Fruit fly (Drosophila melanogaster) whole organism, embryonic: Measurements from ENCODE around the gene Mical.

Source experiments
- ATbp ChIP-seq: fragments of 200-800 bp; sonication (Bioruptor generic); optimal IDR thresholded peaks from 2 replicates; lab custom pipeline; 2017; ENCODE audit warnings: missing biosample characterization, mild to moderate bottlenecking, missing genetic modification characterization, missing genetic modification reagents
- Adf1 ChIP-seq: fragments of 200-800 bp; sonication (Bioruptor generic); IDR thresholded peaks from 2 replicates; pipeline ENCODE4 v1.3.6; 2022; ENCODE audit warnings: missing biosample characterization, missing genetic modification characterization
- Asciz ChIP-seq: fragments of 200-800 bp; sonication (Bioruptor generic); optimal IDR thresholded peaks from 2 replicates; lab custom pipeline; 2017; ENCODE audit warnings: missing biosample characterization, mild to moderate bottlenecking, missing genetic modification characterization, missing genetic modification reagents
- B-H2 ChIP-seq: fragments of 200-800 bp; sonication (Bioruptor generic); optimal IDR thresholded peaks from 2 replicates; lab custom pipeline; 2018; ENCODE audit warnings: missing biosample characterization, mild to moderate bottlenecking, missing genetic modification characterization
- C15 ChIP-seq: fragments of 200-800 bp; sonication (Bioruptor generic); IDR thresholded peaks from 3 replicates; pipeline ENCODE4 v1.3.6; 2022; ENCODE audit warnings: missing biosample characterization, missing genetic modification characterization
- CG10147 ChIP-seq: fragments of 200-800 bp; sonication (Bioruptor generic); optimal IDR thresholded peaks from 2 replicates; lab custom pipeline; 2019; ENCODE audit warnings: missing biosample characterization, mild to moderate bottlenecking, missing genetic modification characterization, moderate library complexity
- CG10209 ChIP-seq: fragments of 200-800 bp; sonication (Bioruptor generic); optimal IDR thresholded peaks from 3 replicates; lab custom pipeline; 2017; ENCODE audit warnings: missing biosample characterization, mild to moderate bottlenecking, missing genetic modification characterization, missing genetic modification reagents
- CG10274 ChIP-seq: fragments of 200-800 bp; sonication (Bioruptor generic); optimal IDR thresholded peaks from 3 replicates; lab custom pipeline; 2017; ENCODE audit warnings: missing biosample characterization, mild to moderate bottlenecking, missing genetic modification characterization
- CG12104 ChIP-seq: fragments of 200-800 bp; sonication (Bioruptor generic); optimal IDR thresholded peaks from 3 replicates; lab custom pipeline; 2016; ENCODE audit warnings: missing biosample characterization, missing genetic modification characterization
- CG14441 ChIP-seq: fragments of 200-800 bp; sonication (Bioruptor generic); IDR thresholded peaks from 2 replicates; pipeline ENCODE4 v1.3.6; 2022; ENCODE audit warnings: missing biosample characterization, missing genetic modification characterization
- CG17912 ChIP-seq: fragments of 200-800 bp; sonication (Bioruptor generic); optimal IDR thresholded peaks from 2 replicates; lab custom pipeline; 2018; ENCODE audit warnings: missing biosample characterization, mild to moderate bottlenecking, missing genetic modification characterization
- CG30403 ChIP-seq: fragments of 200-800 bp; sonication (Bioruptor generic); optimal IDR thresholded peaks from 3 replicates; lab custom pipeline; 2016; ENCODE audit warnings: missing biosample characterization, missing genetic modification characterization
- CG31365 ChIP-seq: fragments of 200-800 bp; sonication (Bioruptor generic); optimal IDR thresholded peaks from 2 replicates; lab custom pipeline; 2018; ENCODE audit warnings: missing biosample characterization, mild to moderate bottlenecking, missing genetic modification characterization
- CG33213 ChIP-seq: fragments of 200-800 bp; sonication (Bioruptor generic); optimal IDR thresholded peaks from 3 replicates; lab custom pipeline; 2016; ENCODE audit warnings: missing biosample characterization, missing genetic modification characterization
- CG4360 ChIP-seq: fragments of 200-800 bp; sonication (Bioruptor generic); IDR thresholded peaks from 2 replicates; pipeline ENCODE4 v1.3.6; 2022; ENCODE audit warnings: missing biosample characterization, missing genetic modification characterization
- CG7786 ChIP-seq: fragments of 200-800 bp; sonication (Bioruptor generic); optimal IDR thresholded peaks from 2 replicates; lab custom pipeline; 2016; ENCODE audit warnings: missing biosample characterization, missing genetic modification characterization
- Dad ChIP-seq: fragments of 200-800 bp; sonication (Bioruptor generic); optimal IDR thresholded peaks from 3 replicates; lab custom pipeline; 2016; ENCODE audit warnings: missing biosample characterization, missing genetic modification characterization
- Dll ChIP-seq: fragments of 200-800 bp; sonication (Bioruptor generic); IDR thresholded peaks from 4 replicates; pipeline ENCODE4 v1.3.6; 2022; ENCODE audit warnings: missing biosample characterization, missing genetic modification characterization; ENCODE audit not compliant: partially characterized antibody
- Dref ChIP-seq: fragments of 200-800 bp; sonication (Bioruptor generic); IDR thresholded peaks from 2 replicates; pipeline ENCODE4 v1.3.6; 2022; ENCODE audit warnings: missing biosample characterization, missing genetic modification characterization
- Gug ChIP-seq: fragments of 200-800 bp; sonication (Bioruptor generic); IDR thresholded peaks from 4 replicates; pipeline ENCODE4 v1.3.6; 2022; ENCODE audit warnings: missing biosample characterization, missing genetic modification characterization
- HmgZ ChIP-seq: fragments of 200-800 bp; sonication (Bioruptor generic); optimal IDR thresholded peaks from 2 replicates; lab custom pipeline; 2018; ENCODE audit warnings: missing biosample characterization, mild to moderate bottlenecking, missing genetic modification characterization
- Hmr ChIP-seq: fragments of 200-800 bp; sonication (Bioruptor generic); optimal IDR thresholded peaks from 3 replicates; lab custom pipeline; 2017; ENCODE audit warnings: mild to moderate bottlenecking, missing biosample characterization, missing genetic modification reagents, missing genetic modification characterization
- Hmx ChIP-seq: fragments of 200-800 bp; sonication (Bioruptor generic); optimal IDR thresholded peaks from 2 replicates; lab custom pipeline; 2016; ENCODE audit warnings: missing biosample characterization, missing genetic modification characterization
- Lpt ChIP-seq: fragments of >200 bp; optimal IDR thresholded peaks from 2 replicates; lab custom pipeline; 2018; ENCODE audit warnings: missing biosample characterization, missing genetic modification characterization
- Med ChIP-seq: fragments of 200-800 bp; sonication (Bioruptor generic); peaks from one replicate; lab custom pipeline; 2016; ENCODE audit warnings: missing biosample characterization, missing genetic modification characterization, mild to moderate bottlenecking, inconsistent platforms, moderate library complexity
- Trl ChIP-seq, 3 experiments: fragments of >200 bp in 2 of 3; fragments of 200-800 bp in 1 of 3; sonication (Bioruptor generic) in 1 of 3; optimal IDR thresholded peaks; 2 replicates in 1 of 3; 3 replicates in 2 of 3; lab custom pipeline; 2016 to 2017; ENCODE audit warnings: missing biosample characterization in 1 of 3, missing genetic modification characterization in 1 of 3
- Usf ChIP-seq: fragments of 200-800 bp; sonication (Bioruptor generic); optimal IDR thresholded peaks from 2 replicates; lab custom pipeline; 2017; ENCODE audit warnings: missing genotype, missing biosample characterization, missing genetic modification characterization
- ase ChIP-seq: fragments of 200-800 bp; sonication (Bioruptor generic); IDR thresholded peaks from 3 replicates; pipeline ENCODE4 v1.3.6; 2022; ENCODE audit warnings: missing biosample characterization, missing genetic modification characterization
- bsh ChIP-seq, 2 experiments: fragments of 200-800 bp; sonication (Bioruptor generic); optimal IDR thresholded peaks; 2 replicates each; lab custom pipeline; 2017 to 2018; ENCODE audit warnings: mild to moderate bottlenecking in 2 of 2, missing biosample characterization in 2 of 2, missing genetic modification characterization in 2 of 2, moderate library complexity in 1 of 2
- cato ChIP-seq: fragments of 200-800 bp; sonication (Bioruptor generic); optimal IDR thresholded peaks from 2 replicates; lab custom pipeline; 2016; ENCODE audit warnings: missing biosample characterization, missing genetic modification characterization, borderline replicate concordance
- cg ChIP-seq: fragments of 200-800 bp; sonication (Bioruptor generic); optimal IDR thresholded peaks from 3 replicates; lab custom pipeline; 2019; ENCODE audit warnings: missing biosample characterization, mild to moderate bottlenecking, missing genetic modification characterization, moderate library complexity
- chif ChIP-seq, 2 experiments: fragments of 200-800 bp; sonication (Bioruptor generic); optimal IDR thresholded peaks; 3 replicates each; lab custom pipeline; 2016; ENCODE audit warnings: missing biosample characterization in 2 of 2, missing genetic modification characterization in 2 of 2
- chn ChIP-seq: fragments of 200-800 bp; sonication (Bioruptor generic); optimal IDR thresholded peaks from 2 replicates; lab custom pipeline; 2016; ENCODE audit warnings: missing biosample characterization, missing genetic modification characterization
- fd96Cb ChIP-seq: fragments of 200-800 bp; sonication (Bioruptor generic); optimal IDR thresholded peaks from 2 replicates; lab custom pipeline; 2018; ENCODE audit warnings: missing biosample characterization, mild to moderate bottlenecking, missing genetic modification characterization, moderate library complexity
- fru ChIP-seq: fragments of >200 bp; optimal IDR thresholded peaks from 2 replicates; lab custom pipeline; 2017
- ham ChIP-seq: fragments of 200-800 bp; sonication (Bioruptor generic); IDR thresholded peaks from 2 replicates; pipeline ENCODE4 v1.3.6; 2022; ENCODE audit warnings: missing biosample characterization, missing genetic modification characterization
- her ChIP-seq: fragments of 200-800 bp; sonication (Bioruptor generic); optimal IDR thresholded peaks from 2 replicates; lab custom pipeline; 2016; ENCODE audit warnings: missing biosample characterization, missing genetic modification characterization
- jigr1 ChIP-seq: fragments of 200-800 bp; sonication (Bioruptor generic); IDR thresholded peaks from 3 replicates; pipeline ENCODE4 v1.3.6; 2022; ENCODE audit warnings: missing biosample characterization, missing genetic modification characterization
- kah ChIP-seq: fragments of 200-800 bp; sonication (Bioruptor generic); optimal IDR thresholded peaks from 2 replicates; lab custom pipeline; 2018; ENCODE audit warnings: missing biosample characterization, mild to moderate bottlenecking, missing genetic modification characterization
- ken ChIP-seq: fragments of 200-800 bp; sonication (Bioruptor generic); IDR thresholded peaks from 3 replicates; pipeline ENCODE4 v1.3.6; 2022; ENCODE audit warnings: missing biosample characterization, missing genetic modification characterization
- lbe ChIP-seq: fragments of 200-800 bp; sonication (Bioruptor generic); optimal IDR thresholded peaks from 2 replicates; lab custom pipeline; 2016; ENCODE audit warnings: missing biosample characterization, mild to moderate bottlenecking, missing genetic modification characterization
- lmd ChIP-seq: fragments of 200-800 bp; sonication (Bioruptor generic); IDR thresholded peaks from 2 replicates; pipeline ENCODE4 v1.3.6; 2022; ENCODE audit warnings: missing biosample characterization, missing genetic modification characterization
- ro ChIP-seq: fragments of 200-800 bp; sonication (Bioruptor generic); IDR thresholded peaks from 2 replicates; pipeline ENCODE4 v1.3.6; 2022; ENCODE audit warnings: missing biosample characterization, missing genetic modification characterization
- run ChIP-seq: fragments of 200-800 bp; sonication (Bioruptor generic); optimal IDR thresholded peaks from 3 replicates; lab custom pipeline; 2018; ENCODE audit warnings: missing biosample characterization, mild to moderate bottlenecking, missing genetic modification characterization
- sisA ChIP-seq: fragments of 200-800 bp; sonication (Bioruptor generic); IDR thresholded peaks from 2 replicates; pipeline ENCODE4 v1.3.6; 2022; ENCODE audit warnings: missing biosample characterization, missing genetic modification characterization
- sob ChIP-seq: fragments of 200-800 bp; sonication (Bioruptor generic); IDR thresholded peaks from 2 replicates; pipeline ENCODE4 v1.3.6; 2022; ENCODE audit warnings: missing biosample characterization, missing genetic modification characterization
- sug ChIP-seq: fragments of 200-800 bp; optimal IDR thresholded peaks from 2 replicates; lab custom pipeline; 2019; ENCODE audit warnings: missing biosample characterization, mild to moderate bottlenecking, missing genetic modification characterization, moderate library complexity
- tin ChIP-seq: fragments of 200-800 bp; sonication (Bioruptor generic); optimal IDR thresholded peaks from 3 replicates; lab custom pipeline; 2016; ENCODE audit warnings: missing biosample characterization, missing genetic modification characterization
- vfl ChIP-seq: fragments of 200-800 bp; sonication (Bioruptor generic); optimal IDR thresholded peaks from 2 replicates; lab custom pipeline; 2016; ENCODE audit warnings: missing biosample characterization, missing genetic modification characterization
- z ChIP-seq: fragments of 200-800 bp; sonication (Bioruptor generic); IDR thresholded peaks from 3 replicates; pipeline ENCODE4 v1.3.6; 2022; ENCODE audit warnings: missing biosample characterization, missing genetic modification characterization

Gene Mical

DNA sequence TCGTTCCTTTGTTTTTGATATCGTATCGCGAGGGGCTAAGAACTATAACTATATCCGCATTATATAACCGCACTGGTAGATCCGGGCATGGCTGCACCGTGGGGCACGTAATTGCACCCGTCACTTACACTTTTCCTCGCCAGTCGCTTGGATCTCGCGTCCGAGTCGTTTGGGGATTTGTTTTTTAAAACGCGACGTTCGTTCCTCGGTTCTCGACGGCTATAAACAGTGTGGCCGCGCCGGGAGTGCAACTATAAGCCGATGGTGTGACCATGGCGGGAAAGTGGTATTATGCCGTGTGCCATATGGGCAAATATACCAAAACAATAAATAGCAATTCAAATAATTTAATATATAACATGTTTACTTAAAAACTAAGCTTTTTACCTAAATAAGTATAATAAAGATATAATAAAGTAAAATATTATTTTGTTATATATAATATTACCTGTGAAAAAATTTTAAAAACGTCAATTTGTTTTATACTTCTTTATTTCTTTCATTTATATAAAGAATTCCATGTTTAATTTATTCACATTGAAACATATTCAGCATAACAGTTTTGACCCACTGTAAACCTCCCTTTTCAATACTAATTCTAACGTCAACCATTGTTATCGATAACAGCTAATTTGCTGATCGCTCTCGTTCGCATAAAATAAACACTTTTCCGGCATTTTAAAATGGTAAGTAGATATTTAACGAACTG is at the start of gene Mical, which contains the start of gene CG3909 (continued):
- peak; percentile 80 for TF ChIP-seq CG12104 (GFP tag; lab: Kevin White, UChicago)
- peak; percentile 64 for TF ChIP-seq Adf1 (GFP tag; lab: Robert Waterston, UW)
- TF ChIP-seq sug (tag; lab: Kevin White, UChicago) = peak; percentile 87
- peak; percentile 46 for TF ChIP-seq Usf (GFP tag; lab: Kevin White, UChicago)
- peak in 1 of 2 experiments; percentile 83 for TF ChIP-seq bsh (GFP tag; optimal IDR thresholded peaks at IDR 0.05; lab: Kevin White, UChicago)
- peak; percentile 77; the same call in 3 of the 4 replicates for TF ChIP-seq Gug (GFP tag; lab: Robert Waterston, UW)
- TF ChIP-seq ATbp (GFP tag; lab: Kevin White, UChicago) = peak; percentile 53
- TF ChIP-seq Hmx (GFP tag; lab: Kevin White, UChicago) = no peak
- TF ChIP-seq lbe (GFP tag; lab: Kevin White, UChicago) = peak; percentile 14
- TF ChIP-seq B-H2 = peak; percentile 74
- TF ChIP-seq Dref = peak; percentile 70
- TF ChIP-seq Dll = peak; percentile 38; the same call in 1 of the 4 replicates
- peak; percentile 17 for TF ChIP-seq CG7786 (GFP tag; lab: Kevin White, UChicago)
- TF ChIP-seq sob (GFP tag; lab: Robert Waterston, UW) = peak; percentile 88
- TF ChIP-seq CG10147 = peak; percentile 65
- peak; percentile 69 for TF ChIP-seq HmgZ
- TF ChIP-seq C15 = peak; percentile 72; the same call in 2 of the 3 replicates
- peak; percentile 84 for TF ChIP-seq ken (GFP tag; lab: Robert Waterston, UW)
- no peak for TF ChIP-seq Lpt (GFP tag; lab: Kevin White, UChicago)
- TF ChIP-seq her (GFP tag; lab: Kevin White, UChicago) = no peak
- peak; percentile 40 for TF ChIP-seq Asciz
- TF ChIP-seq CG33213 (GFP tag; lab: Kevin White, UChicago) = peak; percentile 22
- no peak for TF ChIP-seq CG17912 (GFP tag; lab: Kevin White, UChicago)
- no peak for TF ChIP-seq CG4360 (GFP tag; lab: Robert Waterston, UW)
- TF ChIP-seq sisA (GFP tag; lab: Robert Waterston, UW) = peak; percentile 80
- TF ChIP-seq chn (GFP tag; lab: Kevin White, UChicago) = no peak
- peak; percentile 28 for TF ChIP-seq vfl (GFP tag; lab: Kevin White, UChicago)
- TF ChIP-seq CG30403 (GFP tag; lab: Kevin White, UChicago) = peak; percentile 85
- TF ChIP-seq fru (lab: Kevin White, UChicago) = no peak
- TF ChIP-seq tin (GFP tag; lab: Kevin White, UChicago) = peak; percentile 75
- TF ChIP-seq fd96Cb (tag; lab: Kevin White, UChicago) = peak; percentile 78
- TF ChIP-seq chif (GFP tag; optimal IDR thresholded peaks at IDR 0.05; lab: Kevin White, UChicago) = peak in 1 of 2 experiments; percentile 10
- TF ChIP-seq Trl (optimal IDR thresholded peaks at IDR 0.05; lab: Kevin White, UChicago) = no peak
- peak; percentile 58 for TF ChIP-seq Trl (GFP tag; optimal IDR thresholded peaks at IDR 0.05; lab: Kevin White, UChicago)
- no peak; the same call in 1 of the 2 replicates for TF ChIP-seq ro
- peak; percentile 86 for TF ChIP-seq CG14441 (GFP tag; lab: Robert Waterston, UW)
- TF ChIP-seq z = no peak
- TF ChIP-seq CG10209 (GFP tag; lab: Kevin White, UChicago) = peak; percentile 76
- TF ChIP-seq Med (GFP tag; lab: Kevin White, UChicago) = peak; percentile 83
- TF ChIP-seq cato (GFP tag; lab: Kevin White, UChicago) = peak; percentile 68
- TF ChIP-seq CG10274 (GFP tag; lab: Kevin White, UChicago) = no peak
- peak; percentile 63 for TF ChIP-seq run (tag; lab: Kevin White, UChicago)
- TF ChIP-seq ham (GFP tag; lab: Robert Waterston, UW) = peak; percentile 46; the same call in 1 of the 2 replicates
- TF ChIP-seq lmd (GFP tag; lab: Robert Waterston, UW) = peak; percentile 86
- TF ChIP-seq Hmr (GFP tag; lab: Kevin White, UChicago) = peak; percentile 87
- TF ChIP-seq kah (GFP tag; lab: Kevin White, UChicago) = no peak
- no peak for TF ChIP-seq Dad (GFP tag; lab: Kevin White, UChicago)
- TF ChIP-seq CG31365 (tag; lab: Kevin White, UChicago) = peak; percentile 4
- TF ChIP-seq ase = peak; percentile 83; the same call in 2 of the 3 replicates
- peak; percentile 52 for TF ChIP-seq cg
- peak; percentile 50; the same call in 2 of the 3 replicates for TF ChIP-seq jigr1 (GFP tag; lab: Robert Waterston, UW)
